Worm (Caenorhabditis elegans): Measurements from ENCODE around the gene srw-103.
"Not testable (repeated sequence)": the region's sequence is repeated elsewhere in the genome, so short reads cannot be mapped to it uniquely, and the experiment has no call there.

The srw-103 gene

ce11 chrV:1682279-1682678 lies 34.7 kb upstream of the srw-103 start, which contains the start of gene srh-3:
srh-3 (plus strand) TSS chrV:1682579.
- no peak for TF ChIP-seq ztf-11 (tag; optimal IDR thresholded peaks at IDR 0.05)

DNA sequence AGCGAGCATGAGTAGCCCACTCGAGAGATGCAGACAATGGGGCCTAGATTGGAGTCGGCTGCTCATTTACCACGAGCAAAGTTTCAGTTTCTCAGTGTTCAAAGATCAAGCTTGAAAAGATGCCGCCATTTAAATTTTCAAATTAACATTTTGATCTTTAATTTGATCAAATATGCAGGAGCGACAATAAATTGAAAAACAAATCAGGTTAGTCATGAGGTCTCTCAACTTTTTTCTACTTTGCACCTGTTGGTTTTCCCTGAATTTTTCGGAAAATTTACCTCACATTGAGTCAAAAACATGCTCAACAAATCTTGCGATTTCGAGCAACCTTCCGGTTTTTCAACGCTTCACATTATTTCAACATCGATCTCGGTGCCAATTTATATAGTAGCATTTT lies 31.7 kb upstream of the srw-103 start, which contains the start of gene srh-5:
Gene srh-5, plus strand, starts transcription at position 301 of the 400 bp plus-strand sequence.
- TF ChIP-seq Y55F3AM.14 (GFP tag; optimal IDR thresholded peaks at IDR 0.05) = no peak
- TF ChIP-seq ZK546.5 (tag; optimal IDR thresholded peaks at IDR 0.05) = no peak
- TF ChIP-seq lin-11 (tag; optimal IDR thresholded peaks at IDR 0.05) = no peak
- TF ChIP-seq fos-1 (tag; optimal IDR thresholded peaks at IDR 0.05) = no peak
- TF ChIP-seq crh-2 (tag; optimal IDR thresholded peaks at IDR 0.05) = no peak
- TF ChIP-seq unc-55 (GFP tag; optimal IDR thresholded peaks at IDR 0.05) = no peak
- TF ChIP-seq alr-1 (tag; optimal IDR thresholded peaks at IDR 0.05) = no peak
- TF ChIP-seq nhr-23 (tag; optimal IDR thresholded peaks at IDR 0.05) = no peak

- not testable (repeated sequence) for TF ChIP-seq egl-27 (tag; optimal IDR thresholded peaks at IDR 0.05); lin-13 (GFP tag; optimal IDR thresholded peaks at IDR 0.05); peb-1 (tag; optimal IDR thresholded peaks at IDR 0.05)
Measured at ce11 chrV:1692494-1692893, 24.5 kb upstream of the srw-103 start, which contains the start of gene Y46H3C.5. Y46H3C.5 (minus strand) TSS chrV:1692495.

ce11 chrV:1693876-1694275 lies 23.1 kb upstream of the srw-103 start, which contains the start of gene Y46H3C.7:
Y46H3C.7 (minus strand) TSS chrV:1694022.
- TF ChIP-seq ceh-82, alr-1, elt-3 (tag; optimal IDR thresholded peaks at IDR 0.05): not testable (repeated sequence)

DNA sequence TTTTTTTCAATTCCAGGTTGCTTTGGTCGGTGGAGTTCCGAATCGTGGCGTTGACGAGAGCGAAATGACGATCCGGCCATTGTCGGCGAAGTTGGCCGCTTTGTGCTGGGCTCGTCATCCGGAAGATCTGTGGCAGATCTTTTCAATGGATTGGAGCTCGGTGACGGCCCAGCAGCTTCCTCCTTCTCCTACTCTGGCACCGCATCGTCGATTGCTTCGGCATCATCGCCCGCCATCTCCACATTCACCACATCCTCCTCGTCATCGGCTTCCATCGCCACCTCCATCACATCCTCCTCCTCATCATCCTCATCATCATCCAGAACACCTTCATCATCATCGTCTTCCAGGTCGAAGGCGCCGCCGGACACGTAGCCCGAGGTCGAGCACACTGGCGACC lies 18.6 kb upstream of the srw-103 start:
- TF ChIP-seq lsy-2 (tag; optimal IDR thresholded peaks at IDR 0.05) (no peak), ztf-1 (GFP tag; conservative IDR thresholded peaks at IDR 0.05) (no peak), nhr-12 (tag; optimal IDR thresholded peaks at IDR 0.05) (no peak), sma-3 (GFP tag; optimal IDR thresholded peaks at IDR 0.05) (no peak), F13H6.1 (tag; optimal IDR thresholded peaks at IDR 0.05) (no peak), unc-39 (tag; optimal IDR thresholded peaks at IDR 0.05) (no peak)

DNA sequence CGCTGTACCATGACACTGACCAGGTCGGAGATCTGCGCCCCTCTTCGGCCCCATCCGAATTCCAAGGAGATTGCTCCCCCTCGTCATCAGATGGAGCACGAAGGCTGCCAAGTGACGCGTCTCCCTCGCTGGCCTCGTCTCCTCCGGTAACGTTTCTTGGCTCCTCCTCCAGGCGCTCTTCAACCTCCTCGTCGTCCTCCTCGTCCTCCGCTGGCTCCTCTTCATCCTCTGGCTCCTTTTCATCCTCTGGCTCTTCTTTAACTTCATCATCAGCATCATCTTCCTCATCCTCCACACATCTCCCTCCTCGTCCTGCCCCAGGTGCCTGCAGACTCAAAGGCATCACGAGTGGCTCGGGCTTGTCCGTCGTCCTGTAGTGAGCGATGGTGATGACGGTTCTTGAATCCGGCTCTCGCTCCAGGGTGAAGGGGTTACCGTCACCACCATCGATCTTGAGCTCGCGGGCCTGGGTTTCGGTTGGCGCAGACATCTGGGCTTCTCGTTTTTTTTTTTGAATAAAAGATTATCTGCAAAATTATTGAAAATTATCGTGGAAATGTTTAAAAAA lies 17.7 kb upstream of the srw-103 start:
- TF ChIP-seq aly-2 (tag; optimal IDR thresholded peaks at IDR 0.05) (no peak), nhr-21 (tag; optimal IDR thresholded peaks at IDR 0.05) (no peak)

ce11 chrV:1701584-1702101 lies 15.3 kb upstream of the srw-103 start, which contains the start of gene srw-90:
srw-90 (plus strand) TSS chrV:1702051.
- TF ChIP-seq snpc-4 (tag; optimal IDR thresholded peaks at IDR 0.05) (no peak), nhr-129 (tag; optimal IDR thresholded peaks at IDR 0.05) (no peak), nhr-77 (tag; optimal IDR thresholded peaks at IDR 0.05) (no peak)

DNA sequence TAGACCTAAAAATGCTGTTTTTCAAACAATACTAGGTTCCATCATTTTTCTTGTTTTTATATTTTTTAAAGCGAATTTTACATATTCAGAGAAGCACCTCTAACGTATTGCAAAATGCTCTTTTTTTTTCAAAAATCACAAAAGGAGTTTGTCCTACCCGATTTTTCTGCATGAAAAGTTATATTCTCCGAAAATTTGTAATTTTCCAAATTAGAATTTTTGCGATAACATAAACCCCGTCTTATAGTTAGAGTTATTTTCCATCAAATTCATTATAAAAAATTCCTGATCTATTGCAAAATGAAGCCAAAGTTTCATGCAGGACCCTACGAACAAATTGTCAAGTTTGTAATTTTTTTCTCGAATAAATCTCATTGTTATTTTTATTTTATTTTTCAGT lies 8.6 kb upstream of the srw-103 start, which contains the start of gene srw-99:
Gene srw-99, plus strand, starts transcription at position 301 of the 400 bp plus-strand sequence.
- TF ChIP-seq sma-9 (GFP tag; optimal IDR thresholded peaks at IDR 0.05) (no peak), sma-9 (tag; optimal IDR thresholded peaks at IDR 0.05) (no peak), skn-1 (tag; optimal IDR thresholded peaks at IDR 0.05) (no peak), zag-1 (tag; optimal IDR thresholded peaks at IDR 0.05) (no peak), blmp-1 (tag; optimal IDR thresholded peaks at IDR 0.05; ENCODE audit: insufficient read depth) (no peak), nhr-129 (tag; optimal IDR thresholded peaks at IDR 0.05) (no peak), dmd-4 (tag; optimal IDR thresholded peaks at IDR 0.05) (no peak), nhr-25 (tag; optimal IDR thresholded peaks at IDR 0.05) (no peak), unc-55 (GFP tag; optimal IDR thresholded peaks at IDR 0.05) (no peak), lin-11 (tag; optimal IDR thresholded peaks at IDR 0.05) (no peak), sma-3 (GFP tag; optimal IDR thresholded peaks at IDR 0.05) (no peak), ZK546.5 (tag; optimal IDR thresholded peaks at IDR 0.05) (no peak), nhr-10 (tag; optimal IDR thresholded peaks at IDR 0.05) (no peak), lsy-2 (tag; optimal IDR thresholded peaks at IDR 0.05) (no peak), Y55F3AM.14 (GFP tag; optimal IDR thresholded peaks at IDR 0.05) (no peak), R02D3.7 (tag; optimal IDR thresholded peaks at IDR 0.05) (no peak), aly-2 (tag; optimal IDR thresholded peaks at IDR 0.05) (no peak)

Data from whole organism, L2 larva.